Fruit fly (Drosophila melanogaster): ENCODE data around the gene CG34133.

Gene CG34133

dm6 chr3R:29859763-29860162 is 9.4 kb upstream of the CG34133 start (continued):
- TF ChIP-seq CG12219 (GFP tag; optimal IDR thresholded peaks at IDR 0.05), result peak; percentile 28
- TF ChIP-seq dysf (GFP tag; IDR thresholded peaks at IDR 0.05), result peak; percentile 63; the same call in 2 of the 3 replicates
- no peak for TF ChIP-seq CG31388 (GFP tag; optimal IDR thresholded peaks at IDR 0.05)
- TF ChIP-seq Spps (tag; optimal IDR thresholded peaks at IDR 0.05), result peak; percentile 5
- TF ChIP-seq CG34422 (GFP tag; IDR thresholded peaks at IDR 0.05), result peak; percentile 52; the same call in 1 of the 3 replicates
- TF ChIP-seq CG10274 (GFP tag; optimal IDR thresholded peaks at IDR 0.05), result no peak
- peak; percentile 4 for TF ChIP-seq CG7928 (GFP tag; optimal IDR thresholded peaks at IDR 0.05)
- TF ChIP-seq CHES-1-like (GFP tag; optimal IDR thresholded peaks at IDR 0.05), result peak; percentile 39
- TF ChIP-seq Lhr (GFP tag; optimal IDR thresholded peaks at IDR 0.05), result peak; percentile 10
- 0 out of 2 replicates have a peak, but pooled peaks have one; percentile 35 for TF ChIP-seq E2f1 (GFP tag; IDR thresholded peaks at IDR 0.05)
- TF ChIP-seq CG7372 (GFP tag; IDR thresholded peaks at IDR 0.05), result peak; percentile 54; the same call in 1 of the 2 replicates
- no peak for TF ChIP-seq CG12769 (tag; optimal IDR thresholded peaks at IDR 0.05)
- TF ChIP-seq CG10565 (GFP tag; optimal IDR thresholded peaks at IDR 0.05), result no peak
- TF ChIP-seq HLH3B (GFP tag; IDR thresholded peaks at IDR 0.05), result peak; percentile 22; the same call in 1 of the 2 replicates
- peak; percentile 57; the same call in 1 of the 3 replicates for TF ChIP-seq ci (GFP tag; IDR thresholded peaks at IDR 0.05)
- TF ChIP-seq BtbVII (GFP tag; optimal IDR thresholded peaks at IDR 0.05), result peak; percentile 45
- TF ChIP-seq CG1529 (GFP tag; optimal IDR thresholded peaks at IDR 0.05), result no peak
- TF ChIP-seq CoRest (tag; optimal IDR thresholded peaks at IDR 0.05), result peak; percentile 64
- TF ChIP-seq Usf (GFP tag; optimal IDR thresholded peaks at IDR 0.05), result no peak
- TF ChIP-seq Nf-YA (GFP tag; IDR thresholded peaks at IDR 0.05), result no peak
- TF ChIP-seq CG9876 (GFP tag; optimal IDR thresholded peaks at IDR 0.05), result no peak
- TF ChIP-seq CG9215 (GFP tag; IDR thresholded peaks at IDR 0.05), result no peak
- TF ChIP-seq CG42726 (GFP tag; IDR thresholded peaks at IDR 0.05; ENCODE audit: partially characterized antibody), result no peak
- TF ChIP-seq Atf3 (GFP tag; optimal IDR thresholded peaks at IDR 0.05), result no peak
- TF ChIP-seq CG15479 (GFP tag; optimal IDR thresholded peaks at IDR 0.05), result no peak
- no peak for TF ChIP-seq Atf-2 (GFP tag; optimal IDR thresholded peaks at IDR 0.05)
- TF ChIP-seq CG33557 (GFP tag; optimal IDR thresholded peaks at IDR 0.05), result no peak
- TF ChIP-seq slou (GFP tag; optimal IDR thresholded peaks at IDR 0.05), result no peak
- no peak for TF ChIP-seq scrt (GFP tag; optimal IDR thresholded peaks at IDR 0.05)
- no peak for TF ChIP-seq hth (optimal IDR thresholded peaks at IDR 0.05)
- TF ChIP-seq CG13775 (GFP tag; optimal IDR thresholded peaks at IDR 0.05), result peak; percentile 9
- no peak for TF ChIP-seq psq (GFP tag; optimal IDR thresholded peaks at IDR 0.05)
- TF ChIP-seq Bdp1 (GFP tag; optimal IDR thresholded peaks at IDR 0.05), result no peak
- peak; percentile 45 for TF ChIP-seq CG9817 (tag; optimal IDR thresholded peaks at IDR 0.05)
- no peak for TF ChIP-seq CG7745 (tag; optimal IDR thresholded peaks at IDR 0.05)
- TF ChIP-seq CG30403 (GFP tag; optimal IDR thresholded peaks at IDR 0.05), result no peak
- TF ChIP-seq CG3163 (GFP tag; optimal IDR thresholded peaks at IDR 0.05), result no peak
- no peak for TF ChIP-seq CG2889 (GFP tag; IDR thresholded peaks at IDR 0.05)
- peak; percentile 68 for TF ChIP-seq MBD-R2 (GFP tag; IDR thresholded peaks at IDR 0.05)
- TF ChIP-seq cwo (GFP tag; optimal IDR thresholded peaks at IDR 0.05), result peak; percentile 20
- TF ChIP-seq tap (tag; optimal IDR thresholded peaks at IDR 0.05), result no peak
- peak; percentile 62 for TF ChIP-seq CG17186 (GFP tag; optimal IDR thresholded peaks at IDR 0.05)
- no peak for TF ChIP-seq CG18764 (GFP tag; optimal IDR thresholded peaks at IDR 0.05)
- TF ChIP-seq C15 (GFP tag; IDR thresholded peaks at IDR 0.05), result no peak
- TF ChIP-seq nmo (GFP tag; optimal IDR thresholded peaks at IDR 0.05), result peak; percentile 40
- no peak for TF ChIP-seq dmrt99B (tag; optimal IDR thresholded peaks at IDR 0.05)
- TF ChIP-seq sna (GFP tag; IDR thresholded peaks at IDR 0.05; ENCODE audit: partially characterized antibody), result 0 out of 2 replicates have a peak, but pooled peaks have one; percentile 49
- no peak for TF ChIP-seq CG7786 (GFP tag; optimal IDR thresholded peaks at IDR 0.05)
- no peak for TF ChIP-seq CG14050 (GFP tag; IDR thresholded peaks at IDR 0.05)
- TF ChIP-seq danr (GFP tag; IDR thresholded peaks at IDR 0.05), result no peak
- no peak for TF ChIP-seq ems (GFP tag; optimal IDR thresholded peaks at IDR 0.05)
- TF ChIP-seq CG12659 (GFP tag; optimal IDR thresholded peaks at IDR 0.05), result peak; percentile 79
